Worm (Caenorhabditis elegans) whole organism, young adult: ENCODE measurements around the gene C30G7.4.

Source experiments
- F57C9.4 ChIP-seq: sonication (generic microtip); optimal IDR thresholded peaks from 2 replicates; lab custom pipeline; 2017; ENCODE audit warnings: mild to moderate bottlenecking, missing genetic modification characterization, missing compliant biosample characterization
- ceh-27 ChIP-seq: fragments of 200-800 bp; sonication (Bioruptor generic); optimal IDR thresholded peaks from 2 replicates; lab custom pipeline; 2018; ENCODE audit warnings: mild to moderate bottlenecking, missing genetic modification characterization, moderate library complexity, missing compliant biosample characterization
- sptf-2 ChIP-seq: fragments of 200-800 bp; sonication (Bioruptor generic); optimal IDR thresholded peaks from 2 replicates; lab custom pipeline; 2018; ENCODE audit warnings: mild to moderate bottlenecking, missing genetic modification characterization, missing compliant biosample characterization
- unc-62 ChIP-seq: fragments of 150-350 bp; optimal IDR thresholded peaks from 2 replicates; lab custom pipeline; 2014; ENCODE audit warnings: missing biosample characterization, missing genetic modification reagents, missing genetic modification characterization

DNA sequence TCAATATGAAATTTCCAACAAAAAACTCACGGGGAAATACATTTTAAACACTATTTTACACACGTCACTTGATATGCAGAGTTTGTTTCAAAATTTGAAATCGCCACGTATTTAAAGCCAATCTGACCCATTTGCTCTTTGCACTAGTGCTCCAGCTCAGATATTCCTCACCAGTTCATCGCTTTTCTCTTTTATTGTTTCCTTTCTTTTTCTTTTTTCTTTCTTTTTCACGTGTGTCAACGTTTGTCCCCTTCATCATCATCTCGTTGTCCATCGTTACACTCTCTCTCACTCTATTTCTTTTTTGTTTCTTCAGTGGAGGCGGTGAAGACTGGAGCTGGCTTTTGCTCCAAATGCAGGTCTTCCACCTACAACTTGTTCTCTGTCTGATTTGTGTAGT is 37.7 kb upstream of the C30G7.4 start, which contains the start of gene F02D8.4:
- TF ChIP-seq sptf-2 (GFP tag; lab: Kevin White, UChicago) (no peak), F57C9.4 (tag; lab: Kevin White, UChicago) (no peak), ceh-27 (no peak), unc-62 (GFP tag; lab: Kevin White, UChicago) (no peak)
